Worm (Caenorhabditis elegans) whole organism, L3 larva: ENCODE results near the gene C10C6.7.
A peak's percentile ranks its signal among the peaks of the same experiment; 100 is the strongest.

Source experiments
- R02D3.7 ChIP-seq: fragments of 150-350 bp; optimal IDR thresholded peaks from 2 replicates; lab custom pipeline; 2014; ENCODE audit warnings: missing biosample characterization, missing genetic modification characterization
- ZK546.5 ChIP-seq: sonication (generic microtip); optimal IDR thresholded peaks from 2 replicates; lab custom pipeline; 2017; ENCODE audit warnings: missing biosample characterization, missing genetic modification characterization
- aly-2 ChIP-seq: fragments of 150-350 bp; optimal IDR thresholded peaks from 2 replicates; lab custom pipeline; 2014; ENCODE audit warnings: missing biosample characterization, missing genetic modification characterization
- ama-1 ChIP-seq: fragments of 150-350 bp; optimal IDR thresholded peaks from 2 replicates; lab custom pipeline; 2018
- ceh-16 ChIP-seq: sonication (generic microtip); optimal IDR thresholded peaks from 2 replicates; lab custom pipeline; 2017; ENCODE audit warnings: missing biosample characterization, missing genetic modification characterization
- ceh-28 ChIP-seq: fragments of 150-350 bp; optimal IDR thresholded peaks from 2 replicates; lab custom pipeline; 2014; ENCODE audit warnings: missing biosample characterization, missing genetic modification reagents, missing genetic modification characterization
- ceh-82 ChIP-seq: fragments of 150-350 bp; optimal IDR thresholded peaks from 2 replicates; lab custom pipeline; 2014; ENCODE audit warnings: missing biosample characterization, missing genetic modification characterization
- ceh-9 ChIP-seq: sonication (generic microtip); optimal IDR thresholded peaks from 2 replicates; lab custom pipeline; 2018; ENCODE audit warnings: missing biosample characterization, missing genetic modification characterization
- daf-12 ChIP-seq: fragments of 150-350 bp; optimal IDR thresholded peaks from 2 replicates; lab custom pipeline; 2014; ENCODE audit warnings: missing biosample characterization, missing genetic modification reagents, missing genetic modification characterization
- egl-27 ChIP-seq: sonication (generic microtip); optimal IDR thresholded peaks from 4 replicates; lab custom pipeline; 2017; ENCODE audit warnings: missing biosample characterization, missing genetic modification reagents, missing genetic modification characterization
- egl-5 ChIP-seq: fragments of 150-350 bp; optimal IDR thresholded peaks from 2 replicates; lab custom pipeline; 2017; ENCODE audit warnings: missing biosample characterization, missing genetic modification reagents, missing genetic modification characterization, inconsistent platforms
- elt-1 ChIP-seq: fragments of 150-350 bp; optimal IDR thresholded peaks from 2 replicates; lab custom pipeline; 2014; ENCODE audit warnings: missing biosample characterization, missing genetic modification characterization
- elt-2 ChIP-seq: sonication (generic microtip); optimal IDR thresholded peaks from 2 replicates; lab custom pipeline; 2016; ENCODE audit warnings: missing genetic modification reagents, mild to moderate bottlenecking, missing genetic modification characterization, missing compliant biosample characterization
- elt-3 ChIP-seq, 3 experiments: fragments of 150-350 bp in 1 of 3; sonication (generic microtip) in 2 of 3; optimal IDR thresholded peaks; 2 replicates in 2 of 3; 4 replicates in 1 of 3; lab custom pipeline; 2014 to 2017; ENCODE audit warnings: missing biosample characterization in 3 of 3, missing genetic modification characterization in 3 of 3
- eor-1 ChIP-seq, 2 experiments: fragments of 150-350 bp; optimal IDR thresholded peaks; 2 replicates each; lab custom pipeline; 2014 to 2018; ENCODE audit warnings: missing biosample characterization in 2 of 2, missing genetic modification characterization in 2 of 2
- fkh-10 ChIP-seq: sonication (generic microtip); optimal IDR thresholded peaks from 2 replicates; lab custom pipeline; 2017; ENCODE audit warnings: missing biosample characterization, missing genetic modification reagents, missing genetic modification characterization
- fkh-2 ChIP-seq: fragments of 150-350 bp; optimal IDR thresholded peaks from 2 replicates; lab custom pipeline; 2014; ENCODE audit warnings: missing biosample characterization, missing genetic modification reagents, missing genetic modification characterization
- fos-1 ChIP-seq: fragments of 150-350 bp; optimal IDR thresholded peaks from 2 replicates; lab custom pipeline; 2014; ENCODE audit warnings: missing biosample characterization, missing genetic modification characterization
- hmg-11 ChIP-seq: sonication (generic microtip); optimal IDR thresholded peaks from 2 replicates; lab custom pipeline; 2016; ENCODE audit warnings: missing genetic modification characterization, missing compliant biosample characterization
- jun-1 ChIP-seq: fragments of 150-350 bp; optimal IDR thresholded peaks from 2 replicates; lab custom pipeline; 2014; ENCODE audit warnings: missing biosample characterization, missing genetic modification reagents, missing genetic modification characterization
- lin-15B ChIP-seq: fragments of 150-350 bp; optimal IDR thresholded peaks from 2 replicates; lab custom pipeline; 2014; ENCODE audit warnings: missing biosample characterization, missing genetic modification characterization
- lin-39 ChIP-seq: fragments of 150-350 bp; optimal IDR thresholded peaks from 2 replicates; lab custom pipeline; 2018; ENCODE audit warnings: missing biosample characterization, missing genetic modification reagents, missing genetic modification characterization
- lsy-12 ChIP-seq: sonication (generic microtip); optimal IDR thresholded peaks from 2 replicates; lab custom pipeline; 2016; ENCODE audit warnings: mild to moderate bottlenecking, missing genetic modification characterization, missing compliant biosample characterization
- mdl-1 ChIP-seq: fragments of 150-350 bp; optimal IDR thresholded peaks from 2 replicates; lab custom pipeline; 2014; ENCODE audit warnings: missing biosample characterization, missing genetic modification characterization
- mml-1 ChIP-seq: fragments of 150-350 bp; sonication (generic microtip); optimal IDR thresholded peaks from 3 replicates; lab custom pipeline; 2014; ENCODE audit warnings: missing biosample characterization, missing genetic modification characterization
- nfya-1 ChIP-seq: sonication (generic microtip); optimal IDR thresholded peaks from 2 replicates; lab custom pipeline; 2017; ENCODE audit warnings: missing genetic modification characterization, mild to moderate bottlenecking, missing compliant biosample characterization, antibody characterized with exemption, moderate library complexity; ENCODE audit not compliant: insufficient read depth
- nhr-12 ChIP-seq: fragments of 150-350 bp; optimal IDR thresholded peaks from 2 replicates; lab custom pipeline; 2014; ENCODE audit warnings: missing biosample characterization, missing genetic modification characterization
- nhr-23 ChIP-seq: fragments of 150-350 bp; optimal IDR thresholded peaks from 2 replicates; lab custom pipeline; 2014; ENCODE audit warnings: missing biosample characterization, missing genetic modification reagents, missing genetic modification characterization
- nhr-237 ChIP-seq: fragments of 150-350 bp; optimal IDR thresholded peaks from 2 replicates; lab custom pipeline; 2014; ENCODE audit warnings: missing biosample characterization, missing genetic modification characterization
- nhr-25 ChIP-seq: sonication (generic microtip); optimal IDR thresholded peaks from 2 replicates; lab custom pipeline; 2017; ENCODE audit warnings: missing biosample characterization, missing genetic modification characterization
- nhr-28 ChIP-seq: fragments of 150-350 bp; optimal IDR thresholded peaks from 2 replicates; lab custom pipeline; 2014; ENCODE audit warnings: missing biosample characterization, missing genetic modification characterization
- nhr-43 ChIP-seq: sonication (generic microtip); optimal IDR thresholded peaks from 2 replicates; lab custom pipeline; 2016; ENCODE audit warnings: mild to moderate bottlenecking, missing genetic modification characterization, missing compliant biosample characterization; ENCODE audit not compliant: poor library complexity, severe bottlenecking
- nhr-67 ChIP-seq: fragments of 150-350 bp; optimal IDR thresholded peaks from 2 replicates; lab custom pipeline; 2014; ENCODE audit warnings: missing biosample characterization, missing genetic modification characterization
- nhr-76 ChIP-seq: fragments of 150-350 bp; sonication (generic microtip); optimal IDR thresholded peaks from 5 replicates; lab custom pipeline; 2014; ENCODE audit warnings: missing biosample characterization, missing genetic modification characterization
- nhr-77 ChIP-seq: fragments of 150-350 bp; optimal IDR thresholded peaks from 2 replicates; lab custom pipeline; 2014; ENCODE audit warnings: missing biosample characterization, missing genetic modification characterization
- pha-4 ChIP-seq: fragments of 150-350 bp; optimal IDR thresholded peaks from 2 replicates; lab custom pipeline; 2014; ENCODE audit warnings: missing biosample characterization, missing genetic modification reagents, missing genetic modification characterization
- pqm-1 ChIP-seq: fragments of 150-350 bp; optimal IDR thresholded peaks from 2 replicates; lab custom pipeline; 2017; ENCODE audit warnings: missing biosample characterization, missing genetic modification characterization, inconsistent platforms
- sea-2 ChIP-seq: fragments of 150-350 bp; sonication (generic microtip); optimal IDR thresholded peaks from 4 replicates; lab custom pipeline; 2014; ENCODE audit warnings: missing biosample characterization, missing genetic modification reagents, missing genetic modification characterization
- skn-1 ChIP-seq: fragments of 150-350 bp; optimal IDR thresholded peaks from 2 replicates; lab custom pipeline; 2014; ENCODE audit warnings: missing biosample characterization, missing genetic modification characterization
- snpc-4 ChIP-seq: fragments of 150-350 bp; optimal IDR thresholded peaks from 2 replicates; lab custom pipeline; 2014; ENCODE audit warnings: missing biosample characterization, missing genetic modification characterization
- unc-62 ChIP-seq: fragments of 150-350 bp; sonication (generic microtip); optimal IDR thresholded peaks from 4 replicates; lab custom pipeline; 2014; ENCODE audit warnings: missing biosample characterization, missing genetic modification reagents, missing genetic modification characterization
- zag-1 ChIP-seq: fragments of 150-350 bp; optimal IDR thresholded peaks from 2 replicates; lab custom pipeline; 2014; ENCODE audit warnings: missing biosample characterization, missing genetic modification characterization
- ztf-11 ChIP-seq: fragments of 150-350 bp; optimal IDR thresholded peaks from 2 replicates; lab custom pipeline; 2014; ENCODE audit warnings: missing biosample characterization, missing genetic modification characterization
- ztf-4 ChIP-seq: fragments of 150-350 bp; optimal IDR thresholded peaks from 2 replicates; lab custom pipeline; 2014; ENCODE audit warnings: missing biosample characterization, missing genetic modification characterization

The C10C6.7 gene

DNA sequence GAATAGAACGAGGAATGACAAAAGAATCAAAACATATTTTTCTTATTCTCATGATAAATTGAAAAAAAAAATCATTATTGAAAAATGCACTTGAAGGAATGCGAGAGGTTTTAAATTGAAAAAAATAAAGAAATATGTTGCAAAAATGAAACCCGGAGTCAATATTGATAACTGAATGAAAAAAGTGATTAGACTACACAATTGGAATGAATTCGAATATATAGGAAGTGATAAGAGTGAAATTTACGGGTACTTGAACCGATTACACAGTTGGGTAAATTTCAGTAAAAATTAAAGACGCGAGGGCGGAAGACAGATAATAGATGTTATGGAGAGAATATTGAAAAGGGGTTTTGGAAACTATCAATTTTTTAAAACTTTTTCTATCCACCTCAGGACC lies 21.8 kb upstream of the C10C6.7 start:
- no peak for TF ChIP-seq ama-1 (lab: Kevin White, UChicago)
- TF ChIP-seq snpc-4: no peak
- TF ChIP-seq nhr-237 (tag; lab: Kevin White, UChicago): no peak
- TF ChIP-seq elt-2 (tag; lab: Kevin White, UChicago): peak; percentile 86
- TF ChIP-seq egl-5: no peak
- no peak for TF ChIP-seq aly-2 (tag; lab: Kevin White, UChicago)
- no peak for TF ChIP-seq hmg-11 (tag; lab: Kevin White, UChicago)
- TF ChIP-seq lin-39 (tag; lab: Kevin White, UChicago): no peak
- no peak for TF ChIP-seq ceh-28 (tag; lab: Kevin White, UChicago)
- no peak for TF ChIP-seq nhr-67
- no peak for TF ChIP-seq skn-1 (tag; lab: Kevin White, UChicago)
- TF ChIP-seq nhr-23 (tag; lab: Kevin White, UChicago): no peak
- TF ChIP-seq daf-12 (tag; lab: Kevin White, UChicago): no peak
- no peak for TF ChIP-seq elt-1 (tag; lab: Kevin White, UChicago)
- TF ChIP-seq pha-4: peak; percentile 44
- no peak for TF ChIP-seq elt-3 (tag; optimal IDR thresholded peaks at IDR 0.05; lab: Kevin White, UChicago)
- TF ChIP-seq nhr-77 (tag; lab: Kevin White, UChicago): no peak
- no peak for TF ChIP-seq ceh-9 (tag; lab: Kevin White, UChicago)
- TF ChIP-seq R02D3.7 (tag; lab: Kevin White, UChicago): no peak
- TF ChIP-seq mml-1 (tag; lab: Kevin White, UChicago): no peak
- no peak for TF ChIP-seq fos-1 (tag; lab: Kevin White, UChicago)
- TF ChIP-seq nhr-12 (tag; lab: Kevin White, UChicago): no peak
- no peak for TF ChIP-seq ztf-11 (tag; lab: Kevin White, UChicago)
- no peak for TF ChIP-seq eor-1 (tag; optimal IDR thresholded peaks at IDR 0.05; lab: Kevin White, UChicago)
- peak; percentile 46 for TF ChIP-seq jun-1
- TF ChIP-seq nhr-28 (tag; lab: Kevin White, UChicago): no peak
- TF ChIP-seq fkh-2 (tag; lab: Kevin White, UChicago): no peak
- TF ChIP-seq ceh-16 (tag; lab: Kevin White, UChicago): no peak
- peak; percentile 57 for TF ChIP-seq pqm-1 (tag; lab: Kevin White, UChicago)
- no peak for TF ChIP-seq nfya-1 (tag; lab: Kevin White, UChicago)
- TF ChIP-seq lin-15B (tag; lab: Kevin White, UChicago): no peak
- no peak for TF ChIP-seq mdl-1 (tag; lab: Kevin White, UChicago)
- TF ChIP-seq nhr-43 (tag; lab: Kevin White, UChicago): no peak

DNA sequence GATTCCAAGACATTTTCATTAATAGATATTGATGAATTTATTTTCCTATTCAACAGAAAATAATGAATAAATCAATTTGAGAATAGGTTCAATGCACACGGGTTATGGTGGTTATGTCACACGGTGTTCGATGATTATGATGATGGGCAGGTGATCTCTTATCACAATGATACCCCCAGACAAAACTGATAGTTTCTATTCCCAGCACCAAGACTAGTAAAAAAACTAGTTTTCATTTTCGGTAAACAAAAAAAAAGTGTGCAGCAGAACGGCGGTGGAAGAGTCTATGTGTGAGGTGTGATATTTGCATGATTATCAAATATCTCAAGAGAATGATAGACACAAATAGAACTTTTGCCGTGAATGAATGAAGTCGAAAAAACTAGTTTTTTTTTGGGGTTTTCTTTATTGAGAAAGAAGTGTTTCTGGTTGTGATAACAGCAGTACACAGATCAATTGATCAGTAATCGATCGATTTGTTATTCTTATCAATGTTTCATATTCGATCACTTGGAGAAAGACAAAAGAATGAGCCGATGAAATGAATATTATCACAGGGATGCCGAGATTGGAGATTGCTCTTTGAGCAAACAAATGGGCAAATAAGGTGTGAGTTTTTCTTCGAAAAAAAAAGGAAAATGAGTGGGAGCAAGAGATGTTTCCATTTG lies 20.7 kb upstream of the C10C6.7 start:
- TF ChIP-seq sea-2 (GFP tag; lab: Kevin White, UChicago) (no peak), lin-15B (tag; lab: Kevin White, UChicago) (no peak), ztf-11 (tag; lab: Kevin White, UChicago) (no peak), skn-1 (tag; lab: Kevin White, UChicago) (no peak), elt-3 (tag; optimal IDR thresholded peaks at IDR 0.05; lab: Kevin White, UChicago) (peak in 1 of 3 experiments; percentile 82), elt-2 (tag; lab: Kevin White, UChicago) (peak; percentile 67), egl-27 (tag; lab: Kevin White, UChicago) (no peak), pha-4 (no peak), daf-12 (tag; lab: Kevin White, UChicago) (no peak), hmg-11 (tag; lab: Kevin White, UChicago) (no peak), ztf-4 (tag; lab: Kevin White, UChicago) (no peak), nfya-1 (tag; lab: Kevin White, UChicago) (no peak), elt-1 (tag; lab: Kevin White, UChicago) (no peak), lsy-12 (no peak), fos-1 (tag; lab: Kevin White, UChicago) (no peak), ama-1 (lab: Kevin White, UChicago) (no peak), mml-1 (tag; lab: Kevin White, UChicago) (no peak), nhr-43 (tag; lab: Kevin White, UChicago) (peak; percentile 19), nhr-25 (tag; lab: Kevin White, UChicago) (no peak), ZK546.5 (tag; lab: Kevin White, UChicago) (no peak), zag-1 (tag; lab: Kevin White, UChicago) (no peak), nhr-23 (tag; lab: Kevin White, UChicago) (no peak), snpc-4 (no peak), unc-62 (no peak), fkh-10 (no peak), nhr-237 (tag; lab: Kevin White, UChicago) (no peak), nhr-12 (tag; lab: Kevin White, UChicago) (no peak), pqm-1 (tag; lab: Kevin White, UChicago) (peak; percentile 55), ceh-82 (no peak), nhr-28 (tag; lab: Kevin White, UChicago) (no peak), egl-5 (no peak), nhr-76 (tag; lab: Kevin White, UChicago) (no peak), nhr-67 (no peak), mdl-1 (tag; lab: Kevin White, UChicago) (no peak)
